Fruit fly (Drosophila melanogaster) whole organism, adult: ENCODE results near the gene ppk19.

ENCODE experiments used
- CG12768 ChIP-seq: fragments of 200-800 bp; sonication (Bioruptor generic); optimal IDR thresholded peaks from 2 replicates; lab custom pipeline; 2017; ENCODE audit warnings: missing biosample characterization, missing genetic modification characterization, mild to moderate bottlenecking, moderate library complexity, missing genetic modification reagents
- CG14711 ChIP-seq: fragments of 200-800 bp; sonication (Bioruptor generic); optimal IDR thresholded peaks from 2 replicates; lab custom pipeline; 2018; ENCODE audit warnings: missing biosample characterization, mild to moderate bottlenecking, missing genetic modification characterization, moderate library complexity
- CG1620 ChIP-seq: fragments of 200-800 bp; sonication (Bioruptor generic); optimal IDR thresholded peaks from 2 replicates; lab custom pipeline; 2016; ENCODE audit warnings: missing biosample characterization, missing genetic modification characterization
- CG33017 ChIP-seq: fragments of 200-800 bp; sonication (Bioruptor generic); optimal IDR thresholded peaks from 2 replicates; lab custom pipeline; 2018; ENCODE audit warnings: missing biosample characterization, mild to moderate bottlenecking, missing genetic modification characterization, moderate library complexity
- CG5204 ChIP-seq: fragments of 200-800 bp; sonication (Bioruptor generic); optimal IDR thresholded peaks from 2 replicates; lab custom pipeline; 2016; ENCODE audit warnings: missing biosample characterization, missing genetic modification characterization
- CG7101 ChIP-seq: fragments of 200-800 bp; sonication (Bioruptor generic); optimal IDR thresholded peaks from 2 replicates; lab custom pipeline; 2018; ENCODE audit warnings: missing biosample characterization, mild to moderate bottlenecking, missing genetic modification characterization, moderate library complexity
- Clk ChIP-seq: fragments of 200-800 bp; sonication (Bioruptor generic); optimal IDR thresholded peaks from 2 replicates; lab custom pipeline; 2017; ENCODE audit warnings: missing biosample characterization, missing genetic modification characterization
- Hr96 ChIP-seq: fragments of 200-800 bp; sonication (Bioruptor generic); optimal IDR thresholded peaks from 2 replicates; lab custom pipeline; 2016; ENCODE audit warnings: missing biosample characterization, missing genetic modification characterization
- cic ChIP-seq: fragments of 200-800 bp; sonication (Bioruptor generic); optimal IDR thresholded peaks from 2 replicates; lab custom pipeline; 2017; ENCODE audit warnings: missing biosample characterization, mild to moderate bottlenecking, missing genetic modification characterization, moderate library complexity
- kay ChIP-seq: fragments of 200-800 bp; sonication (Bioruptor generic); peaks from one replicate; lab custom pipeline; 2016; ENCODE audit warnings: missing biosample characterization, missing genetic modification characterization, borderline replicate concordance
- ovo ChIP-seq: fragments of 200-800 bp; sonication (Bioruptor generic); optimal IDR thresholded peaks from 2 replicates; lab custom pipeline; 2016; ENCODE audit warnings: missing biosample characterization, missing genetic modification characterization
- tj ChIP-seq: fragments of 200-800 bp; sonication (Bioruptor generic); optimal IDR thresholded peaks from 3 replicates; lab custom pipeline; 2017; ENCODE audit warnings: missing biosample characterization, mild to moderate bottlenecking, missing genetic modification characterization, moderate library complexity

- TF ChIP-seq tj (GFP tag; lab: Kevin White, UChicago) (no peak), CG7101 (tag; lab: Kevin White, UChicago) (no peak), CG1620 (GFP tag; lab: Kevin White, UChicago) (no peak), ovo (no peak), CG12768 (GFP tag; lab: Kevin White, UChicago) (no peak), cic (GFP tag; lab: Kevin White, UChicago) (no peak), Clk (GFP tag; lab: Kevin White, UChicago) (no peak), CG33017 (tag; lab: Kevin White, UChicago) (no peak), kay (GFP tag; lab: Kevin White, UChicago) (no peak), CG14711 (no peak), Hr96 (GFP tag; lab: Kevin White, UChicago) (no peak), CG5204 (GFP tag; lab: Kevin White, UChicago) (no peak)
Measured at dm6 chr3R:29705789-29706303, 33.6 kb downstream of the ppk19 start.
